Worm (Caenorhabditis elegans) whole organism, young adult: ENCODE measurements around the gene pigk-1.

ENCODE experiments used
- B0019.2 ChIP-seq: fragments of 200-800 bp; sonication (Bioruptor generic); conservative IDR thresholded peaks from 2 replicates; pipeline ENCODE4 v1.3.6; 2022; ENCODE audit warnings: missing genetic modification reagents, missing genetic modification characterization, missing compliant biosample characterization
- B0035.1 ChIP-seq: sonication (generic microtip); optimal IDR thresholded peaks from 2 replicates; lab custom pipeline; 2016; ENCODE audit warnings: missing genetic modification characterization, mild to moderate bottlenecking, missing compliant biosample characterization, missing genotype, missing genetic modification reagents
- B0336.3 ChIP-seq: fragments of 200-800 bp; sonication (Bioruptor generic); IDR thresholded peaks from 2 replicates; pipeline ENCODE4 v1.3.6; 2022; ENCODE audit warnings: missing genetic modification characterization, missing compliant biosample characterization
- F33H1.4 ChIP-seq: fragments of 200-800 bp; sonication (Bioruptor generic); IDR thresholded peaks from 2 replicates; pipeline ENCODE4 v1.3.6; 2022; ENCODE audit warnings: missing genetic modification reagents, missing genetic modification characterization, missing compliant biosample characterization
- F37B4.10 ChIP-seq: fragments of 200-800 bp; sonication (Bioruptor generic); IDR thresholded peaks from 2 replicates; pipeline ENCODE4 v1.3.6; 2022; ENCODE audit warnings: missing genetic modification characterization, missing compliant biosample characterization
- F49E8.2 ChIP-seq: sonication (generic microtip); optimal IDR thresholded peaks from 3 replicates; lab custom pipeline; 2017; ENCODE audit warnings: missing genetic modification characterization, mild to moderate bottlenecking, missing compliant biosample characterization, antibody characterized with exemption, moderate library complexity; ENCODE audit not compliant: insufficient read depth
- F52B5.7 ChIP-seq: sonication (generic microtip); optimal IDR thresholded peaks from 2 replicates; lab custom pipeline; 2016; ENCODE audit warnings: mild to moderate bottlenecking, missing genetic modification characterization, missing compliant biosample characterization
- F55B11.4 ChIP-seq: sonication (generic microtip); optimal IDR thresholded peaks from 2 replicates; lab custom pipeline; 2016; ENCODE audit warnings: missing compliant biosample characterization, missing genetic modification characterization, borderline replicate concordance; ENCODE audit not compliant: insufficient read depth
- F57C9.4 ChIP-seq: sonication (generic microtip); optimal IDR thresholded peaks from 2 replicates; lab custom pipeline; 2017; ENCODE audit warnings: mild to moderate bottlenecking, missing genetic modification characterization, missing compliant biosample characterization
- T07F8.4 ChIP-seq: sonication (generic microtip); optimal IDR thresholded peaks from 2 replicates; lab custom pipeline; 2016; ENCODE audit warnings: mild to moderate bottlenecking, missing genetic modification characterization, moderate library complexity, missing compliant biosample characterization
- T26A5.8 ChIP-seq: sonication (generic microtip); optimal IDR thresholded peaks from 2 replicates; lab custom pipeline; 2016; ENCODE audit warnings: missing genetic modification characterization, missing compliant biosample characterization
- Y56A3A.18 ChIP-seq: fragments of 200-800 bp; sonication (Bioruptor generic); IDR thresholded peaks from 2 replicates; pipeline ENCODE4 v1.3.6; 2022; ENCODE audit warnings: missing genetic modification reagents, missing genetic modification characterization, missing compliant biosample characterization
- Y67H2A.10 ChIP-seq: fragments of 200-800 bp; sonication (Bioruptor generic); conservative IDR thresholded peaks from 2 replicates; pipeline ENCODE4 v1.3.6; 2022; ENCODE audit warnings: missing genetic modification reagents, missing genetic modification characterization, missing compliant biosample characterization
- aptf-2 ChIP-seq: fragments of 200-800 bp; sonication (Bioruptor generic); conservative IDR thresholded peaks from 2 replicates; pipeline ENCODE4 v1.3.6; 2022; ENCODE audit warnings: missing genetic modification reagents, missing genetic modification characterization, missing compliant biosample characterization
- atf-7 ChIP-seq: sonication (generic microtip); optimal IDR thresholded peaks from 2 replicates; lab custom pipeline; 2017; ENCODE audit warnings: mild to moderate bottlenecking, missing genetic modification characterization, missing compliant biosample characterization
- ccch-3 ChIP-seq: fragments of 200-800 bp; sonication (Bioruptor generic); optimal IDR thresholded peaks from 2 replicates; lab custom pipeline; 2018; ENCODE audit warnings: mild to moderate bottlenecking, missing genetic modification characterization, missing compliant biosample characterization
- ceh-79 ChIP-seq: sonication (generic microtip); optimal IDR thresholded peaks from 2 replicates; lab custom pipeline; 2017; ENCODE audit warnings: mild to moderate bottlenecking, missing genetic modification characterization, missing compliant biosample characterization
- chd-7 ChIP-seq: sonication (generic microtip); optimal IDR thresholded peaks from 2 replicates; lab custom pipeline; 2016; ENCODE audit warnings: mild to moderate bottlenecking, missing genetic modification characterization, moderate library complexity, missing compliant biosample characterization
- die-1 ChIP-seq: sonication (generic microtip); optimal IDR thresholded peaks from 2 replicates; lab custom pipeline; 2016; ENCODE audit warnings: missing genotype, mild to moderate bottlenecking, missing genetic modification characterization, missing compliant biosample characterization
- dpff-1 ChIP-seq: sonication (generic microtip); optimal IDR thresholded peaks from 2 replicates; lab custom pipeline; 2017; ENCODE audit warnings: mild to moderate bottlenecking, missing genetic modification characterization, missing compliant biosample characterization
- ekl-4 ChIP-seq: fragments of 200-800 bp; sonication (Bioruptor generic); IDR thresholded peaks from 2 replicates; pipeline ENCODE4 v1.3.6; 2022; ENCODE audit warnings: missing genetic modification reagents, missing genetic modification characterization, missing compliant biosample characterization
- fkh-3 ChIP-seq: sonication (generic microtip); optimal IDR thresholded peaks from 2 replicates; lab custom pipeline; 2016; ENCODE audit warnings: mild to moderate bottlenecking, missing genetic modification characterization, missing compliant biosample characterization
- gei-17 ChIP-seq: fragments of 200-800 bp; sonication (Bioruptor generic); optimal IDR thresholded peaks from 2 replicates; lab custom pipeline; 2018; ENCODE audit warnings: mild to moderate bottlenecking, missing genetic modification characterization, missing compliant biosample characterization
- let-607 ChIP-seq, 2 experiments: fragments of 200-800 bp in 1 of 2; sonication (Bioruptor generic) in 1 of 2; sonication (generic microtip) in 1 of 2; optimal IDR thresholded peaks; 2 replicates each; lab custom pipeline; 2016 to 2018; ENCODE audit warnings: mild to moderate bottlenecking in 2 of 2, missing compliant biosample characterization in 2 of 2, missing genetic modification characterization in 2 of 2, moderate library complexity in 2 of 2, missing genotype in 1 of 2
- lin-26 ChIP-seq: fragments of 200-800 bp; sonication (Bioruptor generic); IDR thresholded peaks from 2 replicates; pipeline ENCODE4 v1.3.6; 2022; ENCODE audit warnings: missing genetic modification reagents, missing genetic modification characterization, missing compliant biosample characterization
- lin-54 ChIP-seq: fragments of 200-800 bp; sonication (Bioruptor generic); optimal IDR thresholded peaks from 2 replicates; lab custom pipeline; 2018; ENCODE audit warnings: mild to moderate bottlenecking, missing genetic modification characterization, missing compliant biosample characterization
- lsl-1 ChIP-seq: fragments of 200-800 bp; sonication (Bioruptor generic); optimal IDR thresholded peaks from 2 replicates; lab custom pipeline; 2018; ENCODE audit warnings: mild to moderate bottlenecking, missing genetic modification characterization, moderate library complexity, missing compliant biosample characterization
- lsy-27 ChIP-seq: sonication (generic microtip); optimal IDR thresholded peaks from 2 replicates; lab custom pipeline; 2017; ENCODE audit warnings: missing genetic modification characterization, mild to moderate bottlenecking, missing compliant biosample characterization, antibody characterized with exemption, missing genotype, borderline replicate concordance; ENCODE audit not compliant: insufficient read depth
- mel-28 ChIP-seq: sonication (generic microtip); optimal IDR thresholded peaks from 2 replicates; lab custom pipeline; 2016; ENCODE audit warnings: borderline replicate concordance, mild to moderate bottlenecking, missing genetic modification characterization, missing compliant biosample characterization
- mxl-1 ChIP-seq: sonication (generic microtip); optimal IDR thresholded peaks from 2 replicates; lab custom pipeline; 2016; ENCODE audit warnings: missing genetic modification characterization, missing compliant biosample characterization
- nfya-1 ChIP-seq: sonication (generic microtip); optimal IDR thresholded peaks from 2 replicates; lab custom pipeline; 2017; ENCODE audit warnings: antibody characterized with exemption, missing compliant biosample characterization, missing genetic modification characterization, borderline replicate concordance; ENCODE audit not compliant: insufficient read depth
- nfyb-1 ChIP-seq: fragments of 200-800 bp; sonication (Bioruptor generic); IDR thresholded peaks from 2 replicates; pipeline ENCODE4 v1.3.6; 2022; ENCODE audit warnings: missing genetic modification reagents, missing genetic modification characterization, missing compliant biosample characterization
- nhr-120 ChIP-seq: fragments of 200-800 bp; sonication (Bioruptor generic); IDR thresholded peaks from 2 replicates; pipeline ENCODE4 v1.3.6; 2022; ENCODE audit warnings: missing genetic modification characterization, missing compliant biosample characterization
- nhr-27 ChIP-seq: fragments of 200-800 bp; sonication (Bioruptor generic); optimal IDR thresholded peaks from 2 replicates; lab custom pipeline; 2018; ENCODE audit warnings: mild to moderate bottlenecking, missing genetic modification characterization, moderate library complexity, missing compliant biosample characterization
- pha-4 ChIP-seq: fragments of 150-350 bp; sonication (generic microtip); optimal IDR thresholded peaks from 2 replicates; lab custom pipeline; 2014; ENCODE audit warnings: missing biosample characterization, missing genetic modification reagents, missing genetic modification characterization
- repo-1 ChIP-seq: sonication (generic microtip); optimal IDR thresholded peaks from 2 replicates; lab custom pipeline; 2017; ENCODE audit warnings: mild to moderate bottlenecking, missing genetic modification characterization, missing compliant biosample characterization
- sdz-38 ChIP-seq: sonication (generic microtip); optimal IDR thresholded peaks from 2 replicates; lab custom pipeline; 2016; ENCODE audit warnings: missing genotype, missing genetic modification characterization, missing compliant biosample characterization
- snpc-3.4 ChIP-seq: sonication (generic microtip); optimal IDR thresholded peaks from 2 replicates; lab custom pipeline; 2017; ENCODE audit warnings: missing genetic modification characterization, mild to moderate bottlenecking, missing compliant biosample characterization, antibody characterized with exemption, moderate library complexity, missing genotype, missing genetic modification reagents
- snpc-4 ChIP-seq, 5 experiments: fragments of 150-350 bp in 1 of 5; sonication (generic microtip) in 4 of 5; optimal IDR thresholded peaks; 2 replicates each; lab custom pipeline; 2014 to 2018; ENCODE audit warnings: missing genetic modification characterization in 5 of 5, missing biosample characterization in 3 of 5, antibody characterized with exemption in 2 of 5, mild to moderate bottlenecking in 2 of 5, missing compliant biosample characterization in 2 of 5, missing genotype in 2 of 5, moderate library complexity in 2 of 5, missing genetic modification reagents in 1 of 5
- somi-1 ChIP-seq: fragments of 200-800 bp; sonication (Bioruptor generic); optimal IDR thresholded peaks from 2 replicates; lab custom pipeline; 2018; ENCODE audit warnings: mild to moderate bottlenecking, missing genetic modification characterization, missing compliant biosample characterization
- sptf-2 ChIP-seq: fragments of 200-800 bp; sonication (Bioruptor generic); optimal IDR thresholded peaks from 2 replicates; lab custom pipeline; 2018; ENCODE audit warnings: mild to moderate bottlenecking, missing genetic modification characterization, missing compliant biosample characterization
- tbx-9 ChIP-seq: sonication (generic microtip); optimal IDR thresholded peaks from 2 replicates; lab custom pipeline; 2016; ENCODE audit warnings: borderline replicate concordance, missing genetic modification characterization, inconsistent platforms, missing compliant biosample characterization
- unc-130 ChIP-seq: sonication (generic microtip); optimal IDR thresholded peaks from 2 replicates; lab custom pipeline; 2016; ENCODE audit warnings: missing genetic modification reagents, missing genetic modification characterization, missing compliant biosample characterization
- xnd-1 ChIP-seq: sonication (generic microtip); optimal IDR thresholded peaks from 2 replicates; lab custom pipeline; 2016; ENCODE audit warnings: missing genotype, missing genetic modification reagents, missing genetic modification characterization, missing compliant biosample characterization
- ztf-22 ChIP-seq: fragments of 200-800 bp; sonication (Bioruptor generic); optimal IDR thresholded peaks from 2 replicates; lab custom pipeline; 2018; ENCODE audit warnings: mild to moderate bottlenecking, missing genetic modification characterization, moderate library complexity, missing compliant biosample characterization
- ztf-26 ChIP-seq: sonication (generic microtip); optimal IDR thresholded peaks from 2 replicates; lab custom pipeline; 2017; ENCODE audit warnings: missing genetic modification characterization, missing compliant biosample characterization
- ztf-28 ChIP-seq: fragments of 200-800 bp; sonication (Bioruptor generic); IDR thresholded peaks from 2 replicates; pipeline ENCODE4 v1.3.6; 2022; ENCODE audit warnings: missing genetic modification reagents, missing genetic modification characterization, missing compliant biosample characterization
- ztf-3 ChIP-seq: fragments of 200-800 bp; sonication (Bioruptor generic); optimal IDR thresholded peaks from 2 replicates; lab custom pipeline; 2018; ENCODE audit warnings: mild to moderate bottlenecking, missing genetic modification characterization, missing compliant biosample characterization

The pigk-1 gene

ce11 chrIV:11109771-11110170 lies at the start of gene pigk-1 (continued):
- TF ChIP-seq F55B11.4, result no peak
- TF ChIP-seq ekl-4, result peak; percentile 57
- peak; percentile 44 for TF ChIP-seq lsl-1
- no peak for TF ChIP-seq ceh-79 (tag; lab: Kevin White, UChicago)
- TF ChIP-seq tbx-9, result no peak
- no peak for TF ChIP-seq mxl-1
- TF ChIP-seq repo-1 (tag; lab: Kevin White, UChicago), result no peak
- peak; percentile 69 for TF ChIP-seq F49E8.2 (tag; lab: Kevin White, UChicago)
- peak; percentile 88 for TF ChIP-seq B0336.3
- TF ChIP-seq nhr-27, result no peak
- TF ChIP-seq ztf-3 (GFP tag; lab: Kevin White, UChicago), result no peak
- TF ChIP-seq F33H1.4 (GFP tag; lab: Robert Waterston, UW), result peak; percentile 45
- no peak for TF ChIP-seq ztf-26 (tag; lab: Kevin White, UChicago)
- TF ChIP-seq snpc-4 (GFP tag; optimal IDR thresholded peaks at IDR 0.05; lab: Kevin White, UChicago), result no peak
- TF ChIP-seq snpc-4 (tag; optimal IDR thresholded peaks at IDR 0.05; lab: Kevin White, UChicago), result peak in 2 of 4 experiments; percentile 10 to 41
- peak; percentile 40 for TF ChIP-seq xnd-1 (tag; lab: Kevin White, UChicago)
- TF ChIP-seq T26A5.8 (tag; lab: Kevin White, UChicago), result peak; percentile 48
- TF ChIP-seq chd-7 (tag; lab: Kevin White, UChicago), result no peak
- no peak for TF ChIP-seq somi-1 (GFP tag; lab: Kevin White, UChicago)
- no peak for TF ChIP-seq F52B5.7 (tag; lab: Kevin White, UChicago)
- peak; percentile 43 for TF ChIP-seq snpc-3.4 (tag; lab: Kevin White, UChicago)
- TF ChIP-seq B0019.2, result no peak
- TF ChIP-seq F37B4.10 (GFP tag; lab: Robert Waterston, UW), result no peak
- no peak for TF ChIP-seq B0035.1 (tag; lab: Kevin White, UChicago)
- no peak for TF ChIP-seq sdz-38 (tag; lab: Kevin White, UChicago)
- TF ChIP-seq lin-26 (GFP tag; lab: Robert Waterston, UW), result no peak
- no peak for TF ChIP-seq sptf-2 (GFP tag; lab: Kevin White, UChicago)
- TF ChIP-seq Y56A3A.18 (GFP tag; lab: Robert Waterston, UW), result no peak
- TF ChIP-seq die-1 (tag; lab: Kevin White, UChicago), result no peak
- no peak; the same call in 1 of the 2 replicates for TF ChIP-seq nfyb-1
- no peak for TF ChIP-seq dpff-1 (tag; lab: Kevin White, UChicago)
- TF ChIP-seq ztf-28 (GFP tag; lab: Robert Waterston, UW), result no peak
- TF ChIP-seq lin-54 (GFP tag; lab: Kevin White, UChicago), result peak; percentile 56
- TF ChIP-seq ccch-3 (GFP tag; lab: Kevin White, UChicago), result no peak
- TF ChIP-seq fkh-3 (tag; lab: Kevin White, UChicago), result no peak
- TF ChIP-seq nhr-120, result no peak
- TF ChIP-seq mel-28 (tag; lab: Kevin White, UChicago), result no peak
- TF ChIP-seq ztf-22 (GFP tag; lab: Kevin White, UChicago), result no peak
- TF ChIP-seq nfya-1 (tag; lab: Kevin White, UChicago), result no peak
- TF ChIP-seq lsy-27 (tag; lab: Kevin White, UChicago), result no peak
- no peak for TF ChIP-seq gei-17
- TF ChIP-seq aptf-2 (GFP tag; lab: Robert Waterston, UW), result no peak
- no peak for TF ChIP-seq pha-4 (tag; lab: Kevin White, UChicago)
- TF ChIP-seq let-607 (tag; optimal IDR thresholded peaks at IDR 0.05; lab: Kevin White, UChicago), result no peak
- no peak for TF ChIP-seq atf-7 (tag; lab: Kevin White, UChicago)
- TF ChIP-seq F57C9.4, result no peak
- TF ChIP-seq Y67H2A.10, result no peak
- peak; percentile 34 for TF ChIP-seq unc-130 (GFP tag; lab: Kevin White, UChicago)
- no peak for TF ChIP-seq T07F8.4 (tag; lab: Kevin White, UChicago)
